Worm (Caenorhabditis elegans) whole organism, L3 larva: ENCODE measurements around the gene C03B1.7.

Experiments
- R02D3.7 ChIP-seq: fragments of 150-350 bp; optimal IDR thresholded peaks from 2 replicates; lab custom pipeline; 2014; ENCODE audit warnings: missing biosample characterization, missing genetic modification characterization
- ceh-16 ChIP-seq: sonication (generic microtip); optimal IDR thresholded peaks from 2 replicates; lab custom pipeline; 2017; ENCODE audit warnings: missing biosample characterization, missing genetic modification characterization
- elt-2 ChIP-seq: sonication (generic microtip); optimal IDR thresholded peaks from 2 replicates; lab custom pipeline; 2016; ENCODE audit warnings: missing genetic modification reagents, mild to moderate bottlenecking, missing genetic modification characterization, missing compliant biosample characterization
- elt-3 ChIP-seq, 3 experiments: fragments of 150-350 bp in 1 of 3; sonication (generic microtip) in 2 of 3; optimal IDR thresholded peaks; 2 replicates in 2 of 3; 4 replicates in 1 of 3; lab custom pipeline; 2014 to 2017; ENCODE audit warnings: missing biosample characterization in 3 of 3, missing genetic modification characterization in 3 of 3
- fos-1 ChIP-seq: fragments of 150-350 bp; optimal IDR thresholded peaks from 2 replicates; lab custom pipeline; 2014; ENCODE audit warnings: missing biosample characterization, missing genetic modification characterization
- nhr-11 ChIP-seq: fragments of 150-350 bp; optimal IDR thresholded peaks from 2 replicates; lab custom pipeline; 2014; ENCODE audit warnings: missing biosample characterization, missing genetic modification characterization
- nhr-12 ChIP-seq: fragments of 150-350 bp; optimal IDR thresholded peaks from 2 replicates; lab custom pipeline; 2014; ENCODE audit warnings: missing biosample characterization, missing genetic modification characterization
- skn-1 ChIP-seq: fragments of 150-350 bp; optimal IDR thresholded peaks from 2 replicates; lab custom pipeline; 2014; ENCODE audit warnings: missing biosample characterization, missing genetic modification characterization
- unc-39 ChIP-seq: sonication (generic microtip); optimal IDR thresholded peaks from 4 replicates; lab custom pipeline; 2017; ENCODE audit warnings: missing biosample characterization, missing genetic modification characterization

ce11 chrX:6345785-6346184 lies 4.2 kb downstream of the C03B1.7 start:
- no peak for TF ChIP-seq elt-2 (tag; lab: Kevin White, UChicago)
- TF ChIP-seq unc-39 (tag; lab: Kevin White, UChicago): no peak
- no peak for TF ChIP-seq skn-1 (tag; lab: Kevin White, UChicago)
- no peak for TF ChIP-seq R02D3.7 (tag; lab: Kevin White, UChicago)
- TF ChIP-seq fos-1: no peak
- no peak for TF ChIP-seq nhr-11 (tag; lab: Kevin White, UChicago)
- TF ChIP-seq nhr-12: no peak
- TF ChIP-seq elt-3 (tag; optimal IDR thresholded peaks at IDR 0.05; lab: Kevin White, UChicago): no peak
- no peak for TF ChIP-seq ceh-16 (tag; lab: Kevin White, UChicago)
